Fruit fly (Drosophila melanogaster) whole organism, embryonic: Measurements from ENCODE around the gene CG14431.

ENCODE experiments used
- CG12236 ChIP-seq: fragments of 200-800 bp; sonication (Bioruptor generic); optimal IDR thresholded peaks from 2 replicates; lab custom pipeline; 2016; ENCODE audit warnings: missing biosample characterization, missing genetic modification characterization
- CG12391 ChIP-seq: fragments of 200-800 bp; sonication (Bioruptor generic); optimal IDR thresholded peaks from 3 replicates; lab custom pipeline; 2018; ENCODE audit warnings: missing biosample characterization, mild to moderate bottlenecking, missing genetic modification characterization, moderate library complexity
- CG2202 ChIP-seq: fragments of 200-800 bp; sonication (Bioruptor generic); optimal IDR thresholded peaks from 2 replicates; lab custom pipeline; 2018; ENCODE audit warnings: missing biosample characterization, mild to moderate bottlenecking, missing genetic modification characterization
- CG7372 ChIP-seq: fragments of 200-800 bp; sonication (Bioruptor generic); IDR thresholded peaks from 2 replicates; pipeline ENCODE4 v1.3.6; 2022; ENCODE audit warnings: missing biosample characterization, missing genetic modification characterization
- Opbp ChIP-seq: fragments of 200-800 bp; sonication (Bioruptor generic); IDR thresholded peaks from 3 replicates; pipeline ENCODE4 v1.3.6; 2022; ENCODE audit warnings: missing biosample characterization, missing genetic modification characterization; ENCODE audit not compliant: partially characterized antibody
- fd64A ChIP-seq: fragments of 200-800 bp; sonication (Bioruptor generic); optimal IDR thresholded peaks from 3 replicates; lab custom pipeline; 2018; ENCODE audit warnings: missing biosample characterization, mild to moderate bottlenecking, missing genetic modification characterization
- grn ChIP-seq: fragments of 200-800 bp; sonication (Bioruptor generic); optimal IDR thresholded peaks from 3 replicates; lab custom pipeline; 2017; ENCODE audit warnings: missing biosample characterization, missing genetic modification characterization
- kay ChIP-seq: fragments of 200-800 bp; sonication (Bioruptor generic); optimal IDR thresholded peaks from 2 replicates; lab custom pipeline; 2016; ENCODE audit warnings: missing biosample characterization, missing genetic modification characterization

- TF ChIP-seq CG12391 (tag; lab: Kevin White, UChicago) (peak; percentile 85), fd64A (no peak), CG12236 (peak; percentile 4), grn (GFP tag; lab: Kevin White, UChicago) (no peak), CG7372 (GFP tag; lab: Robert Waterston, UW) (peak; percentile 85), kay (GFP tag; lab: Kevin White, UChicago) (peak; percentile 53), Opbp (GFP tag; lab: Robert Waterston, UW) (no peak), CG2202 (tag; lab: Kevin White, UChicago) (peak; percentile 43)
These were observed 105.5 kb downstream of the CG14431 start, which contains the start of the genes CG3032 and CG4593 for dm6 chrX:7013320-7014214.
